Worm (Caenorhabditis elegans) whole organism, L4/young adult: ENCODE measurements around the gene pgp-4.
A peak's percentile ranks its signal among the peaks of the same experiment; 100 is the strongest.

Experiments used
- W03F9.2 ChIP-seq: fragments of 150-350 bp; optimal IDR thresholded peaks from 2 replicates; lab custom pipeline; 2014; ENCODE audit warnings: missing biosample characterization, missing genetic modification characterization
- dao-5 ChIP-seq: sonication (generic microtip); optimal IDR thresholded peaks from 2 replicates; lab custom pipeline; 2016; ENCODE audit warnings: missing genotype, missing genetic modification characterization, moderate library complexity, missing compliant biosample characterization
- him-1 ChIP-seq: sonication (generic microtip); optimal IDR thresholded peaks from 2 replicates; lab custom pipeline; 2016; ENCODE audit warnings: missing genotype, missing genetic modification reagents, missing genetic modification characterization, missing compliant biosample characterization

The pgp-4 gene

ce11 chrX:11377370-11377769, 19.8 kb downstream of the pgp-4 start, which contains the start of gene tni-1:
tni-1 (minus strand) TSS chrX:11377470.
- TF ChIP-seq W03F9.2 (no peak), dao-5 (tag; lab: Kevin White, UChicago) (no peak), him-1 (tag; lab: Kevin White, UChicago) (no peak)

DNA sequence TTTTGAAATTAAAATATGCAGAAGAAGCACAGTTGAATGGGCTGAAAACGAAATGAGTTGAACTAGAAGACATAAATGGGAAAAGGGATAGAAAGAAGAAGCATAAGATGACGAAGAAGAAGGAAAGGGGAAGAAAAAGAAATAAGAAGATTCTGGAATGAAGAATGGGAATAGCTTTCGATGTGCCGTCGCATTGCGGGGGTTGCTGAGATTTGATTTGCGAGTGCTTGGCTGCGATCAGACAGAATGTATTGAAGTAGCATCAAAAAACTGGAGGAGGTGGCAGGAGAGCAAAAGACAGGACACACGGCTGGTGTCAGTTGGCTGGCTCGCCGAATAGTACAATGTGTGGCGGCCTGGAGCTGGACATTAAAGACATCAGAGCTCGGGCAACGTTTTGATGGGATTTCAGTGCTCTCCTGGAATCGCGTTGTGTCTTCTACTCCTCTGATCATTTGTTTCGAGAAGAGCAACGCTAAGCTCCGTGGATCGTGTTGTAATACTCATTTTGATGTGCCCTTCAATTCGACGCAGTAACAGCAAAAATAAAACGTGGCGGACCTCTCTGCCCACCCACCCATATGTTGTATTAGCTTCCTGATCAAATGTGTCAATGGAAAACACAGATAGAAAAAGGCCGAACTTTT, 21.6 kb downstream of the pgp-4 start:
- TF ChIP-seq dao-5 (tag; lab: Kevin White, UChicago) (no peak), him-1 (tag; lab: Kevin White, UChicago) (peak; percentile 8), W03F9.2 (no peak)

ce11 chrX:11383359-11383758, 25.7 kb downstream of the pgp-4 start:
- no peak for TF ChIP-seq him-1 (tag; lab: Kevin White, UChicago)
- no peak for TF ChIP-seq W03F9.2
- TF ChIP-seq dao-5 (tag; lab: Kevin White, UChicago): no peak

DNA sequence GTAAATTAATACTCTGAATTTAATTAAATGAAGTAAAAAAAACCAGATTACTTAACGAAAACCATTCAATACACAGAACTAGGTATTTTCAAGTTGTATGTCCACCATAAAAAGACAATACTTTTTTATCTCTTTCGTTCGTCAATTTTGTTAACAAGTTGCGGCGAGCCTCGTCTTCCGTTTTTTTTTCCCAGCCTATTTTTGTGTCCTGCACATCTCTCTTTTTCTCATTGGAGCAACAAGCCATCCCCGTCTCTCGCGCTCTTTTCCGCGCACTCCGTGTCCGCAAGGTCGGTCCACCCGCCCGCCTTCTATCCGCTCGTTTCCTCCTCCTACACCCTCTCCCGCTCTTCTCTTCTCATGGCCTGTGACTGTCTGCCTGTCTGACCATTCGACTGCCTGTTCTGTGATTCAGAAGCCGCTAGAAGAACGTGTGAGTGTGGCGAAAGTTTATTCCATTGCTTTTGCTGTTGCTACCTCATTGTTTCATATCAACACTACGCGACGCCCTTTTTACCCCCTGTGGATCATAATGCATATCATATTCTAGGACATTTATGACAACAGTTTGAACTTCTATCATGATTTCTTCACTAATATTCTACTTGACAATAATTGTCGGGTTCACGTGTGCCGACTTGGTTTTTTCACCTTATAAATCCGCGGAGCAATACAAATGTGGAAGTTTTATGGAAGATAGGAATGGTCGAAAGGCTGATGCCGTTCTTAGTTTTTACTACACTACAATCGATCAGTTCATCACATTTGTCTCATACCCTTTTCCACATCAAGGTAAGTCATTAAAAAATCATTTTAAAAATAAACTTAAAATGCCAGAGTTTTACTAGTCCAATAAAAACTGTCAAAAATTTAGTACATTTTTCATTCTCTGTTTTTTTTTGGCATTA, 27.2 kb downstream of the pgp-4 start, which contains the start of the genes F08B12.11 and prmn-1:
F08B12.11 (plus strand) TSS at position 521 of the 908 bp plus-strand sequence.
prmn-1 (plus strand) TSS at position 551 of the 908 bp plus-strand sequence.
- no peak for TF ChIP-seq W03F9.2
- TF ChIP-seq him-1 (tag; lab: Kevin White, UChicago): no peak
- no peak for TF ChIP-seq dao-5 (tag; lab: Kevin White, UChicago)

- no peak for TF ChIP-seq W03F9.2
- TF ChIP-seq him-1 (tag; lab: Kevin White, UChicago): no peak
- no peak for TF ChIP-seq dao-5 (tag; lab: Kevin White, UChicago)
These were observed 28.3 kb downstream of the pgp-4 start for ce11 chrX:11385916-11386315.

- TF ChIP-seq W03F9.2 (no peak), him-1 (tag; lab: Kevin White, UChicago) (no peak), dao-5 (tag; lab: Kevin White, UChicago) (no peak)
These were observed 29.3 kb downstream of the pgp-4 start for ce11 chrX:11386903-11387302.

ce11 chrX:11387723-11388330, 30.2 kb downstream of the pgp-4 start:
- no peak for TF ChIP-seq dao-5 (tag; lab: Kevin White, UChicago)
- no peak for TF ChIP-seq W03F9.2

- TF ChIP-seq dao-5 (tag; lab: Kevin White, UChicago) (no peak), him-1 (tag; lab: Kevin White, UChicago) (no peak), W03F9.2 (no peak)
These were observed 35.3 kb downstream of the pgp-4 start, which contains the start of gene prx-12 for ce11 chrX:11392924-11393323. prx-12 (plus strand) TSS chrX:11393294.

DNA sequence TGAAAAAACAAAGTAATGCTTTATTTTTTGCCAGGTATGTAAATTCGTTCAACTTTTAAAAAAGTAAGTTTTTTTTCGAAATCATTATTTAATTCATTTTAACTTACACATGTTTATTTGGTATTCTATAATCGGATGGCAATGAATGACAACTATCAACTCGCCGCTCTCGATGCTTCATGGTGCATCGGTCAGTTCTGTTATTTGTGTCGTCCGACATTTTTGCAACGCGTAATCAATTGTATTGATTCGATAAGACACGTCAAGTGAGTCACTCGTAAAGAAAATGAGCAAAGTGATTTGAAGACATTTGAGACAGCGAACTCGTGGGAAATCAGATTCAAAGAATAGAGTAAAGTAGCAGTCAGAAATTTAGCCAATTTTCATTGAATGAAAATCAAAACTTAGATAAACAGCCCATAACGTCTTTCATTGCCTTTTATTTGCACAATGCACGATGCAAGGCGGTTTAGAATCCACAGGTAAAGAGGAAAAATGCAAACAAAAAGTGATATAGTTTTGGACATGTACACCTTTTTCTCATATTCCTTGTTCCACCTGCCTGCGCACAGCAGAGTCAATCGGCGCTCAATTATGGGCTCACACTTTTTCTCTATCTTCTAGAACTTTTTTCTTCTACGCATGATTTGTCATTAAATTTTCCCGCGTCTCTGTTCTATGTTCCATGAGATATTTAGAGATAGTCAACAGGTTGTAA, 43.0 kb downstream of the pgp-4 start:
- no peak for TF ChIP-seq him-1 (tag; lab: Kevin White, UChicago)
- TF ChIP-seq dao-5 (tag; lab: Kevin White, UChicago): no peak
- TF ChIP-seq W03F9.2: no peak

- no peak for TF ChIP-seq him-1 (tag; lab: Kevin White, UChicago)
- TF ChIP-seq W03F9.2: no peak
- no peak for TF ChIP-seq dao-5 (tag; lab: Kevin White, UChicago)
These were observed 48.3 kb downstream of the pgp-4 start, which contains the start of gene slo-2 for ce11 chrX:11405908-11406307. slo-2 (minus strand) TSS chrX:11405931.

DNA sequence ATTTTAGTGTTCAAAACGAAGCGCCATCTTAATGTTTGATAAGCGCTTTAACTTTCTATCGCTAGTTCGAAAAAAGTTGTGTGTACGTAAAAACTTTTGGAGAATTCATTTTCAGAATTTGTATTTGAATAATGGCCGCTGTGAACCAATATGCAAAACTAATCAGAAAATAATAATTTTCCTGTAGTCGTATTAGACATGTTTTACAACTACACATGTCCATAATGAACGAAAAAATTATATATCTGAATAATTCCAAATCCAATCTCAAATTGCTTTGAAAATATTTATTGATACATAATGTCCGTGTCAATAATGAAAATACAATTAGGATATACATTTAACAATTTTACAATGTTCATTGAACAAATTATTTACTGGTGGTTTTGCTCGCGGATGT, 49.2 kb downstream of the pgp-4 start:
- TF ChIP-seq him-1 (tag; lab: Kevin White, UChicago) (no peak), W03F9.2 (no peak), dao-5 (tag; lab: Kevin White, UChicago) (no peak)

ce11 chrX:11407682-11408335, 50.2 kb downstream of the pgp-4 start, which contains the start of gene F08B12.4:
F08B12.4 (minus strand) TSS chrX:11407732.
- no peak for TF ChIP-seq dao-5 (tag; lab: Kevin White, UChicago)

ce11 chrX:11409457-11409856, 51.8 kb downstream of the pgp-4 start:
- TF ChIP-seq W03F9.2 (peak; percentile 36), him-1 (tag; lab: Kevin White, UChicago) (no peak), dao-5 (tag; lab: Kevin White, UChicago) (no peak)
